Worm (Caenorhabditis elegans): ENCODE data around the gene ceh-89.

DNA sequence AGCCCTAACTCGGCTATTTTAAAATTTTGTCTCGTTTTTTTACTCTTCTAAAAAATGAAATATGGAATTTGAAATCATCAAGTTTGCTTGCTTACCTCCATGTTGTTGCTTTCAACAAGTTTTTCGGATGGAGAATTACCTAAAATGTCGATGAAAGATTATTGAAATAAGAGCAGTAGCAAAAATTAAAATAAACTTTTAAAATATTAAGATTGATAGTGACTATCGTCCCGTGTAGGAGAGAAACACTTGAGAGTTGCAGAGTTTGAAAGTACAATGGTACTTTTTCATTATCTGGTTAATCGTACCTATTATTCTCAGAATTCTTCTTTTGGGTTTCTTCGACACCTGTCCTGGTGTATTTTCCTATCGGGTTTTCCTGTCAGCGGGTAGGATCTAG is 15.2 kb downstream of the ceh-89 start, which contains the start of gene ceh-90:
- no peak for TF ChIP-seq nhr-237 (tag; optimal IDR thresholded peaks at IDR 0.05)
- TF ChIP-seq ZK546.5 (tag; optimal IDR thresholded peaks at IDR 0.05) = no peak

All from whole organism, L3 larva.